Worm (Caenorhabditis elegans): ENCODE measurements around the gene R05G6.3.
A peak's percentile ranks its signal among the peaks of the same experiment; 100 is the strongest.

R05G6.3 gene

DNA sequence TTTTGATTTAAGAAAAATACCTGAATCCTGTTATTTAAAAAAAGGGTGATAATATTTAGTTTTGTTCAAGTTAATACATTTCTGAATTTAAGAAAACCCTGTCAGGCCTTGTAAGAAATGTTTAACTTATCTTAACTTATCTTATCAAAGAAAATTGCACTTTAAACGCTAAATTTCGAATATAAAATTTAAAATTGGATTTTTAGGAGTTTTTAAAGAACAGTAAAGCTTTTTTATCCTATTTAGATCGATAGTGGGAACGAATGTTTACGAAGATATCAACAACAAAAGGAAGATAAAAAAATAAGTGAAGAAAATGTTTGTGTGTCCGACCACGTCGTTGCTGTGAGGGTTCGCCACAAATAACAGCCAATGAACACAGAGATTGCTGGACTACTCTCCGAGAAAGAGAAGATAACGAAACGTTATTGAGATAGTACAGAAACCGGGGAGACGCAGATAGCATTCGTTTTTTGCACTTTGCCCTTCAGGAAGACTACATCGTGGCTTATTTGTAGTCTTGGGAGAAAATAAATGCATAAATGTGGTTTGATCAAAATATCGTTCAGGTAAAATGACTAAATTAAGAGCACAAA is 36.7 kb downstream of the R05G6.3 start, which contains the start of gene dif-1 (continued):
- TF ChIP-seq aptf-3 (GFP tag; IDR thresholded peaks at IDR 0.05), result no peak
- TF ChIP-seq unc-62 (GFP tag; optimal IDR thresholded peaks at IDR 0.05), result no peak
- TF ChIP-seq nfyb-1 (GFP tag; IDR thresholded peaks at IDR 0.05), result no peak
- no peak for TF ChIP-seq Y67H2A.10 (GFP tag; conservative IDR thresholded peaks at IDR 0.05)
- TF ChIP-seq lsl-1 (GFP tag; optimal IDR thresholded peaks at IDR 0.05), result no peak
- TF ChIP-seq madf-3 (GFP tag; IDR thresholded peaks at IDR 0.05), result no peak
- no peak for TF ChIP-seq snpc-3.4 (tag; optimal IDR thresholded peaks at IDR 0.05)
- no peak for TF ChIP-seq B0019.2 (GFP tag; conservative IDR thresholded peaks at IDR 0.05)
- no peak for TF ChIP-seq F37B4.10 (GFP tag; IDR thresholded peaks at IDR 0.05)
- no peak for TF ChIP-seq ceh-100 (GFP tag; IDR thresholded peaks at IDR 0.05)
- TF ChIP-seq sea-2 (GFP tag; IDR thresholded peaks at IDR 0.05), result no peak
- TF ChIP-seq ztf-26 (tag; optimal IDR thresholded peaks at IDR 0.05), result no peak
- 0 out of 2 replicates have a peak, but pooled peaks have one; percentile 7 for TF ChIP-seq madf-6 (GFP tag; IDR thresholded peaks at IDR 0.05)
- TF ChIP-seq F49E8.2 (tag; optimal IDR thresholded peaks at IDR 0.05; ENCODE audit: insufficient read depth), result no peak
- no peak for TF ChIP-seq dox-1 (GFP tag; IDR thresholded peaks at IDR 0.05)
- TF ChIP-seq T26A5.8 (tag; optimal IDR thresholded peaks at IDR 0.05), result no peak
- 0 out of 2 replicates have a peak, but pooled peaks have one; percentile 51 for TF ChIP-seq Y53G8AR.9 (GFP tag; conservative IDR thresholded peaks at IDR 0.05)
- 0 out of 2 replicates have a peak, but pooled peaks have one; percentile 27 for TF ChIP-seq ekl-4 (GFP tag; IDR thresholded peaks at IDR 0.05)
- no peak for TF ChIP-seq rpc-1 (optimal IDR thresholded peaks at IDR 0.05)
- TF ChIP-seq rpc-1 (tag; optimal IDR thresholded peaks at IDR 0.05), result no peak
- TF ChIP-seq let-526 (GFP tag; IDR thresholded peaks at IDR 0.05), result no peak
- TF ChIP-seq snpc-1.1 (tag; optimal IDR thresholded peaks at IDR 0.05; ENCODE audit: insufficient read depth), result no peak
- TF ChIP-seq rcor-1 (GFP tag; IDR thresholded peaks at IDR 0.05), result no peak
- no peak for TF ChIP-seq madf-10 (tag; optimal IDR thresholded peaks at IDR 0.05)
- TF ChIP-seq nfya-2 (GFP tag; IDR thresholded peaks at IDR 0.05), result no peak
- TF ChIP-seq dpl-1 (GFP tag; optimal IDR thresholded peaks at IDR 0.05), result no peak
- no peak for TF ChIP-seq nhr-120 (GFP tag; IDR thresholded peaks at IDR 0.05)
- no peak for TF ChIP-seq ztf-25 (GFP tag; IDR thresholded peaks at IDR 0.05)
- no peak for TF ChIP-seq attf-6 (GFP tag; IDR thresholded peaks at IDR 0.05)
- TF ChIP-seq F52B5.7 (tag; optimal IDR thresholded peaks at IDR 0.05), result no peak
- TF ChIP-seq somi-1 (GFP tag; optimal IDR thresholded peaks at IDR 0.05), result peak; percentile 14
- no peak for TF ChIP-seq repo-1 (tag; optimal IDR thresholded peaks at IDR 0.05)
- TF ChIP-seq tbp1 (GFP tag; optimal IDR thresholded peaks at IDR 0.05), result peak; percentile 19
- peak; percentile 23 for TF ChIP-seq attf-5 (GFP tag; optimal IDR thresholded peaks at IDR 0.05)
- no peak for TF ChIP-seq die-1 (tag; optimal IDR thresholded peaks at IDR 0.05)
- no peak for TF ChIP-seq dpff-1 (tag; optimal IDR thresholded peaks at IDR 0.05)

DNA sequence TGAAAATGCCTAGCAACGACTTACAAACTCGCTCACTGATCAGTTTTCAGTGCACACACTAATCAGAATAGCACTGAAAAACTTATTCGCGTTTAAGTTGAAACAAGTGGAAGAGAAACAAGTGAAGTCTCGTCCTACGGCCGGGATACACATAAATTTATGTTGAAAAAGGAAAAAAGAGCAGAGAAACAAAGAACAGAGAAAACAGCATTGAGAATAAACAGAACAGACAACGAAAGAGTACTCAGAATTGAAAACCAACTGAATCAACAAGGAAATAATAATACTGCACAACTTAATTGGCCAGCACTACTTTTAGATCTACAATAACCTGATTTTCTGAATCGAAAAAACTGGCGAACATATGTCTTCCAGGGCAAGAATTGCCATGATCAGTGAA is 38.0 kb downstream of the R05G6.3 start, which contains the start of gene F49E8.6:
F49E8.6 (minus strand) TSS at position 317 of the 400 bp plus-strand sequence.
- TF ChIP-seq tbp1 (GFP tag; optimal IDR thresholded peaks at IDR 0.05) (no peak), efl-1 (GFP tag; optimal IDR thresholded peaks at IDR 0.05) (no peak), hmg-1.2 (GFP tag; IDR thresholded peaks at IDR 0.05) (peak; percentile 38; the same call in 1 of the 2 replicates)
